Worm (Caenorhabditis elegans) whole organism, L4 larva: ENCODE results near the gene F56C4.4.

Experiments used
- D1046.2 ChIP-seq: fragments of 200-800 bp; sonication (Bioruptor generic); IDR thresholded peaks from 2 replicates; pipeline ENCODE4 v1.3.6; 2022; ENCODE audit warnings: missing genetic modification characterization, missing compliant biosample characterization
- F10B5.3 ChIP-seq: sonication (generic microtip); optimal IDR thresholded peaks from 2 replicates; lab custom pipeline; 2016; ENCODE audit warnings: mild to moderate bottlenecking, missing genetic modification characterization, missing compliant biosample characterization
- F26F4.8 ChIP-seq: fragments of 200-800 bp; sonication (Bioruptor generic); conservative IDR thresholded peaks from 2 replicates; pipeline ENCODE4 v1.3.6; 2022; ENCODE audit warnings: missing genetic modification characterization, missing compliant biosample characterization
- F37D6.2 ChIP-seq: sonication (generic microtip); optimal IDR thresholded peaks from 2 replicates; lab custom pipeline; 2016; ENCODE audit warnings: mild to moderate bottlenecking, missing genetic modification characterization, missing compliant biosample characterization
- F49E8.2 ChIP-seq: sonication (generic microtip); optimal IDR thresholded peaks from 2 replicates; lab custom pipeline; 2016; ENCODE audit warnings: missing compliant biosample characterization, mild to moderate bottlenecking, missing genetic modification characterization, borderline replicate concordance
- Y105C5A.15 ChIP-seq: fragments of 200-800 bp; sonication (Bioruptor generic); IDR thresholded peaks from 2 replicates; pipeline ENCODE4 v1.3.6; 2022; ENCODE audit warnings: missing genetic modification characterization, missing compliant biosample characterization
- Y48G9A.11 ChIP-seq: fragments of 200-800 bp; sonication (Bioruptor generic); IDR thresholded peaks from 2 replicates; pipeline ENCODE4 v1.3.6; 2022; ENCODE audit warnings: missing genetic modification reagents, missing genetic modification characterization, missing compliant biosample characterization
- Y75B8A.6 ChIP-seq: fragments of 200-800 bp; sonication (Bioruptor generic); IDR thresholded peaks from 2 replicates; pipeline ENCODE4 v1.3.6; 2022; ENCODE audit warnings: missing genetic modification reagents, missing genetic modification characterization, missing compliant biosample characterization
- ZK337.2 ChIP-seq: fragments of 200-800 bp; sonication (Bioruptor generic); IDR thresholded peaks from 2 replicates; pipeline ENCODE4 v1.3.6; 2022; ENCODE audit warnings: missing genetic modification reagents, missing genetic modification characterization, missing compliant biosample characterization
- ZK546.5 ChIP-seq, 2 experiments: sonication (generic microtip); optimal IDR thresholded peaks; 2 replicates each; lab custom pipeline; 2017; ENCODE audit warnings: missing biosample characterization in 2 of 2, missing genetic modification characterization in 2 of 2
- ceh-28 ChIP-seq: fragments of 150-350 bp; optimal IDR thresholded peaks from 2 replicates; lab custom pipeline; 2014; ENCODE audit warnings: missing biosample characterization, missing genetic modification reagents, missing genetic modification characterization
- ceh-44 ChIP-seq: fragments of 200-800 bp; sonication (Bioruptor generic); IDR thresholded peaks from 2 replicates; pipeline ENCODE4 v1.3.6; 2022; ENCODE audit warnings: missing genetic modification reagents, missing genetic modification characterization, missing compliant biosample characterization
- ceh-82 ChIP-seq: sonication (generic microtip); optimal IDR thresholded peaks from 2 replicates; lab custom pipeline; 2017; ENCODE audit warnings: missing biosample characterization, missing genetic modification characterization
- ctbp-1 ChIP-seq: fragments of 200-800 bp; sonication (Bioruptor generic); IDR thresholded peaks from 2 replicates; pipeline ENCODE4 v1.3.6; 2022; ENCODE audit warnings: missing genetic modification reagents, missing genetic modification characterization, missing compliant biosample characterization
- daf-16 ChIP-seq, 3 experiments: sonication (generic microtip); optimal IDR thresholded peaks; 2 replicates each; lab custom pipeline; 2016 to 2017; ENCODE audit warnings: missing genetic modification characterization in 3 of 3, missing genetic modification reagents in 3 of 3, mild to moderate bottlenecking in 2 of 3, missing compliant biosample characterization in 2 of 3, missing biosample characterization in 1 of 3, moderate library complexity in 1 of 3
- daf-19 ChIP-seq: fragments of 200-800 bp; sonication (Bioruptor generic); conservative IDR thresholded peaks from 2 replicates; pipeline ENCODE4 v1.3.6; 2022; ENCODE audit warnings: missing genetic modification characterization, missing compliant biosample characterization
- dmd-6 ChIP-seq: fragments of 200-800 bp; sonication (Bioruptor generic); IDR thresholded peaks from 2 replicates; pipeline ENCODE4 v1.3.6; 2022; ENCODE audit warnings: missing genetic modification reagents, missing genetic modification characterization, missing compliant biosample characterization
- duxl-1 ChIP-seq: sonication (generic microtip); optimal IDR thresholded peaks from 2 replicates; lab custom pipeline; 2016; ENCODE audit warnings: mild to moderate bottlenecking, missing genetic modification characterization, moderate library complexity, missing compliant biosample characterization; ENCODE audit not compliant: poor library complexity
- fos-1 ChIP-seq: fragments of 150-350 bp; optimal IDR thresholded peaks from 2 replicates; lab custom pipeline; 2014; ENCODE audit warnings: missing biosample characterization, missing genetic modification characterization
- gei-8 ChIP-seq: fragments of 200-800 bp; sonication (Bioruptor generic); optimal IDR thresholded peaks from 2 replicates; lab custom pipeline; 2018; ENCODE audit warnings: mild to moderate bottlenecking, missing genetic modification characterization, missing compliant biosample characterization
- hlh-11 ChIP-seq: fragments of 200-800 bp; sonication (Bioruptor generic); optimal IDR thresholded peaks from 2 replicates; lab custom pipeline; 2018; ENCODE audit warnings: mild to moderate bottlenecking, missing genetic modification characterization, missing compliant biosample characterization
- lin-1 ChIP-seq: fragments of 200-800 bp; sonication (Bioruptor generic); IDR thresholded peaks from 2 replicates; pipeline ENCODE4 v1.3.6; 2022; ENCODE audit warnings: missing genetic modification reagents, missing genetic modification characterization, missing compliant biosample characterization
- lin-15B ChIP-seq: fragments of 150-350 bp; sonication (generic microtip); optimal IDR thresholded peaks from 3 replicates; lab custom pipeline; 2014; ENCODE audit warnings: missing biosample characterization, missing genetic modification characterization
- lin-29 ChIP-seq: fragments of 200-800 bp; sonication (Bioruptor generic); IDR thresholded peaks from 2 replicates; pipeline ENCODE4 v1.3.6; 2022; ENCODE audit warnings: missing genetic modification reagents, missing genetic modification characterization, missing compliant biosample characterization
- lin-38 ChIP-seq: fragments of 200-800 bp; sonication (Bioruptor generic); IDR thresholded peaks from 2 replicates; pipeline ENCODE4 v1.3.6; 2022; ENCODE audit warnings: missing genetic modification reagents, missing genetic modification characterization, missing compliant biosample characterization
- mep-1 ChIP-seq: fragments of 150-350 bp; sonication (generic microtip); optimal IDR thresholded peaks from 3 replicates; lab custom pipeline; 2014; ENCODE audit warnings: missing biosample characterization, missing genetic modification characterization
- mes-2 ChIP-seq: sonication (generic microtip); optimal IDR thresholded peaks from 2 replicates; lab custom pipeline; 2016; ENCODE audit warnings: missing genotype, mild to moderate bottlenecking, missing genetic modification characterization, missing compliant biosample characterization; ENCODE audit not compliant: poor library complexity, severe bottlenecking
- mxl-3 ChIP-seq: fragments of 200-800 bp; sonication (Bioruptor generic); optimal IDR thresholded peaks from 2 replicates; lab custom pipeline; 2018; ENCODE audit warnings: mild to moderate bottlenecking, missing genetic modification characterization, missing compliant biosample characterization
- nhr-111 ChIP-seq: fragments of 200-800 bp; sonication (Bioruptor generic); optimal IDR thresholded peaks from 2 replicates; lab custom pipeline; 2018; ENCODE audit warnings: mild to moderate bottlenecking, missing genetic modification characterization, missing compliant biosample characterization
- nhr-237 ChIP-seq: sonication (generic microtip); optimal IDR thresholded peaks from 2 replicates; lab custom pipeline; 2017; ENCODE audit warnings: missing biosample characterization, missing genetic modification characterization
- nhr-25 ChIP-seq: sonication (generic microtip); optimal IDR thresholded peaks from 2 replicates; lab custom pipeline; 2017; ENCODE audit warnings: missing genetic modification characterization, mild to moderate bottlenecking, missing compliant biosample characterization, antibody characterized with exemption, moderate library complexity, borderline replicate concordance; ENCODE audit not compliant: insufficient read depth
- nhr-28 ChIP-seq: fragments of 150-350 bp; optimal IDR thresholded peaks from 2 replicates; lab custom pipeline; 2014; ENCODE audit warnings: missing biosample characterization, missing genetic modification characterization
- nhr-48 ChIP-seq: sonication (generic microtip); optimal IDR thresholded peaks from 2 replicates; lab custom pipeline; 2016; ENCODE audit warnings: mild to moderate bottlenecking, missing genetic modification characterization, missing compliant biosample characterization
- nhr-77 ChIP-seq: fragments of 150-350 bp; optimal IDR thresholded peaks from 2 replicates; lab custom pipeline; 2014; ENCODE audit warnings: missing biosample characterization, missing genetic modification characterization
- pha-4 ChIP-seq, 2 experiments: fragments of 150-350 bp in 1 of 2; fragments of 200-800 bp in 1 of 2; sonication (Bioruptor generic) in 1 of 2; IDR thresholded peaks in 1 of 2; optimal IDR thresholded peaks in 1 of 2; 2 replicates each; pipeline versions ENCODE4 v1.3.6 to Lab custom; 2014 to 2022; ENCODE audit warnings: missing genetic modification characterization in 2 of 2, missing genetic modification reagents in 2 of 2, missing biosample characterization in 1 of 2, missing compliant biosample characterization in 1 of 2
- pqm-1 ChIP-seq: sonication (generic microtip); optimal IDR thresholded peaks from 2 replicates; lab custom pipeline; 2017; ENCODE audit warnings: missing biosample characterization, missing genetic modification characterization
- saeg-2 ChIP-seq: fragments of 200-800 bp; sonication (Bioruptor generic); IDR thresholded peaks from 2 replicates; pipeline ENCODE4 v1.3.6; 2022; ENCODE audit warnings: missing genetic modification reagents, missing genetic modification characterization, missing compliant biosample characterization
- snpc-1.2 ChIP-seq: fragments of 200-800 bp; sonication (Bioruptor generic); IDR thresholded peaks from 2 replicates; pipeline ENCODE4 v1.3.6; 2022; ENCODE audit warnings: missing genetic modification reagents, missing genetic modification characterization, missing compliant biosample characterization
- spr-1 ChIP-seq: sonication (generic microtip); optimal IDR thresholded peaks from 2 replicates; lab custom pipeline; 2016; ENCODE audit warnings: mild to moderate bottlenecking, missing genetic modification characterization, missing compliant biosample characterization
- spr-3 ChIP-seq: fragments of 200-800 bp; sonication (Bioruptor generic); optimal IDR thresholded peaks from 2 replicates; lab custom pipeline; 2018; ENCODE audit warnings: mild to moderate bottlenecking, missing genetic modification characterization, missing compliant biosample characterization
- tra-1 ChIP-seq: fragments of 200-800 bp; sonication (Bioruptor generic); IDR thresholded peaks from 2 replicates; pipeline ENCODE4 v1.3.6; 2022; ENCODE audit warnings: missing genetic modification reagents, missing genetic modification characterization, missing compliant biosample characterization
- unc-62 ChIP-seq, 3 experiments: fragments of 150-350 bp in 1 of 3; sonication (generic microtip); optimal IDR thresholded peaks in 2 of 3; peaks in 1 of 3; 1 replicate in 1 of 3; 2 replicates in 2 of 3; lab custom pipeline; 2014 to 2017; ENCODE audit warnings: missing biosample characterization in 3 of 3, missing genetic modification characterization in 3 of 3, missing genetic modification reagents in 3 of 3, missing genotype in 1 of 3
- vab-7 ChIP-seq: fragments of 200-800 bp; sonication (Bioruptor generic); IDR thresholded peaks from 2 replicates; pipeline ENCODE4 v1.3.6; 2022; ENCODE audit warnings: missing genetic modification reagents, missing genetic modification characterization, missing compliant biosample characterization
- zfp-2 ChIP-seq: sonication (generic microtip); optimal IDR thresholded peaks from 2 replicates; lab custom pipeline; 2016; ENCODE audit warnings: mild to moderate bottlenecking, missing genetic modification characterization, missing compliant biosample characterization
- zfp-3 ChIP-seq: fragments of 200-800 bp; sonication (Bioruptor generic); conservative IDR thresholded peaks from 2 replicates; pipeline ENCODE4 v1.3.6; 2022; ENCODE audit warnings: missing genetic modification reagents, missing genetic modification characterization, missing compliant biosample characterization
- zip-2 ChIP-seq: fragments of 150-350 bp; optimal IDR thresholded peaks from 2 replicates; lab custom pipeline; 2014; ENCODE audit warnings: missing biosample characterization, missing genetic modification characterization
- ztf-7 ChIP-seq: fragments of 150-350 bp; optimal IDR thresholded peaks from 2 replicates; lab custom pipeline; 2014; ENCODE audit warnings: missing biosample characterization, missing genetic modification characterization

F56C4.4 gene

DNA sequence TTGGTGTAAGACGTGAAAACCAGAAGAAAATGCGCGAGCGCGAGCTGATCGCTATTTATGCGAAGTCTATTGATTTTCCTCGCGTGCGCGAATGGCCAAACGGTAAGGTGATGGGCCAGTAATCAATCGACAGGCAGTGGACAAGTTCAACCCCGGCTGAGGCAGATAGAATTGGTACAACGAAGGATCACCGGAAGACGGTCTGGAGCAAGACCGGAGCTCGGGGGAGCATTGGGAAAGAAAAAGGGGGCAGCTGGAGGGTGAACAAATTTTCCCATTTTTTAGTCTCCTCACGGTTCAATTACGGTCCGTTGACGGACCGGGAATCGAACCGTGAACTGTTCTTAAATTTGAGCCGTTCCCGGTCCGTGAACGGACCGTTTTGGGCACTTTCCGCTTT is 27.3 kb upstream of the F56C4.4 start (continued):
- TF ChIP-seq tra-1 (GFP tag; lab: Robert Waterston, UW) (peak; percentile 70), Y48G9A.11 (peak; percentile 65), F26F4.8 (GFP tag; lab: Robert Waterston, UW) (peak; percentile 83), D1046.2 (GFP tag; lab: Robert Waterston, UW) (0 out of 2 replicates have a peak, but pooled peaks have one; percentile 70), lin-1 (0 out of 2 replicates have a peak, but pooled peaks have one; percentile 40), ceh-44 (GFP tag; lab: Robert Waterston, UW) (peak; percentile 71), ctbp-1 (GFP tag; lab: Robert Waterston, UW) (peak; percentile 78), saeg-2 (0 out of 2 replicates have a peak, but pooled peaks have one; percentile 35)

ce11 chrIV:10656770-10657323 is 25.8 kb upstream of the F56C4.4 start, which contains the start of gene K08C7.1:
TSS of gene K08C7.1 (plus strand) at chrIV:10656812.
- TF ChIP-seq F26F4.8 (GFP tag; lab: Robert Waterston, UW) (no peak), unc-62 (GFP tag; optimal IDR thresholded peaks at IDR 0.05 in 1 of 2; lab: Kevin White, UChicago) (peak in 1 of 2 experiments; percentile 89), unc-62 (tag; optimal IDR thresholded peaks at IDR 0.05; lab: Kevin White, UChicago) (no peak), spr-3 (no peak), F37D6.2 (tag; lab: Kevin White, UChicago) (no peak), zip-2 (tag; lab: Kevin White, UChicago) (no peak), nhr-77 (tag; lab: Kevin White, UChicago) (peak; percentile 21), gei-8 (no peak), hlh-11 (tag; lab: Kevin White, UChicago) (peak; percentile 18), mxl-3 (GFP tag; lab: Kevin White, UChicago) (no peak), mes-2 (no peak), spr-1 (no peak), F10B5.3 (tag; lab: Kevin White, UChicago) (no peak), ceh-44 (GFP tag; lab: Robert Waterston, UW) (no peak), lin-38 (GFP tag; lab: Robert Waterston, UW) (no peak), Y105C5A.15 (GFP tag; lab: Robert Waterston, UW) (no peak), dmd-6 (GFP tag; lab: Robert Waterston, UW) (peak; percentile 44; the same call in 1 of the 2 replicates), zfp-2 (tag; lab: Kevin White, UChicago) (no peak), ZK546.5 (tag; optimal IDR thresholded peaks at IDR 0.05; lab: Kevin White, UChicago) (no peak), ceh-82 (tag; lab: Kevin White, UChicago) (no peak), nhr-28 (tag; lab: Kevin White, UChicago) (peak; percentile 40), daf-16 (GFP tag; optimal IDR thresholded peaks at IDR 0.05; lab: Kevin White, UChicago) (no peak), daf-16 (tag; optimal IDR thresholded peaks at IDR 0.05; lab: Kevin White, UChicago) (peak; percentile 48), ZK337.2 (GFP tag; lab: Robert Waterston, UW) (no peak), mep-1 (no peak), lin-29 (GFP tag; lab: Robert Waterston, UW) (no peak), Y75B8A.6 (GFP tag; lab: Robert Waterston, UW) (no peak), ceh-28 (tag; lab: Kevin White, UChicago) (no peak), nhr-48 (tag; lab: Kevin White, UChicago) (no peak), nhr-237 (tag; lab: Kevin White, UChicago) (no peak), lin-15B (tag; lab: Kevin White, UChicago) (no peak), pqm-1 (tag; lab: Kevin White, UChicago) (peak; percentile 80), vab-7 (GFP tag; lab: Robert Waterston, UW) (no peak), fos-1 (tag; lab: Kevin White, UChicago) (no peak), zfp-3 (GFP tag; lab: Robert Waterston, UW) (no peak), nhr-111 (GFP tag; lab: Kevin White, UChicago) (no peak), nhr-25 (no peak), duxl-1 (tag; lab: Kevin White, UChicago) (no peak), daf-19 (GFP tag; lab: Robert Waterston, UW) (no peak), F49E8.2 (tag; lab: Kevin White, UChicago) (no peak), snpc-1.2 (no peak), pha-4 (GFP tag; IDR thresholded peaks at IDR 0.05; lab: Robert Waterston, UW) (no peak), pha-4 (tag; optimal IDR thresholded peaks at IDR 0.05; lab: Kevin White, UChicago) (no peak), ztf-7 (tag; lab: Kevin White, UChicago) (no peak)
